In the genomic region with DNA sequence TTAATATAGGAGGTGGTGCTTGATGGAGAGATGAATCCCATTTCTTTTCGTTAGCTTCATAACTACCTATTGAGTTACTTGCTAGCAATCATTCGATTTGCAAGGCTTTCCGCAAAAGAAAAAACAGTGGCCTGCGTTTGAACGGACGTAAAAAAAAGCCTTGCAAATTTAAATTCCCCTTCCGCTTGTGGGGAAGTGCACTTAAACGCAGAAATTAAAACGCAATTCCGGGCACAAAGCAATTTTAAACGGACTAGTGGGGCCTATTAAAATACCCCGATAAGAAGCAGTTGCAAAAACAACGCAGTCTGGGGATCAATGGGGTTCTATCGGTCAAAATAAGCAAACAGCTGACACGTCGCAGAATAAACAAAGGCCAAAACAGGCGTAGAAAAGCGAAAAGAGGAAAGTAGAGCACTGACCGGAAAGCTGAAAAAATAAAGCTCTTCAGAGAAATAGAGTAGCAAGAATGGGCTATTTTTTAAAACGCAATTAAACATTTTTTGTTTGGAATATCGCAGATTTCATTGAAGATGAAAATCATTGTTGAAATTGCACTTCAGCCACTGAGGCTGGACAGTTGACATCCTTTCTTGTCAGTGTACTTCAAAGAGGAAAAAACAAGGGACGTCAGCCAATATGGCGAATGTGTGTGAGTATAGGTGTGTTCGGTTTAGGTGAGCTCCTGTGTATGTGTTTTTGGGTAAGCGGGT, we compare ENCODE assay signal across 1 fruit fly cellular context.
TF ChIP-seq lines count a peak whose summit lies in the region.

No protein-coding gene starts in this region.

TF ChIP-seq in whole organism, embryonic, 481 proteins besides CTCF, POLR2A, EP300 and RAD21 (continued from another document):
- TF ChIP-seq pan (optimal IDR thresholded peaks at IDR 0.05; lab: Kevin White, UChicago) (no peak), pan (GFP tag; optimal IDR thresholded peaks at IDR 0.05 in 1 of 2, IDR thresholded peaks at IDR 0.05 in 1 of 2) (peak in 1 of 2 experiments; percentile 27), p53 (GFP tag; optimal IDR thresholded peaks at IDR 0.05; lab: Kevin White, UChicago) (no peak), shn (GFP tag; optimal IDR thresholded peaks at IDR 0.05; lab: Kevin White, UChicago) (peak; percentile 9), ind (GFP tag; optimal IDR thresholded peaks at IDR 0.05; lab: Kevin White, UChicago) (peak; percentile 28), CG9727 (GFP tag; optimal IDR thresholded peaks at IDR 0.05; lab: Kevin White, UChicago) (peak; percentile 8), CG15011 (GFP tag; optimal IDR thresholded peaks at IDR 0.05; lab: Kevin White, UChicago) (no peak), CG18764 (GFP tag; optimal IDR thresholded peaks at IDR 0.05; lab: Kevin White, UChicago) (peak; percentile 31), CG12391 (tag; optimal IDR thresholded peaks at IDR 0.05; lab: Kevin White, UChicago) (no peak), Poxn (GFP tag; IDR thresholded peaks at IDR 0.05; lab: Robert Waterston, UW) (no peak), CG4707 (GFP tag; optimal IDR thresholded peaks at IDR 0.05; lab: Kevin White, UChicago) (no peak), lilli (GFP tag; optimal IDR thresholded peaks at IDR 0.05; lab: Kevin White, UChicago) (peak; percentile 13), CG1529 (GFP tag; optimal IDR thresholded peaks at IDR 0.05; lab: Kevin White, UChicago) (no peak), Hand (GFP tag; optimal IDR thresholded peaks at IDR 0.05; lab: Kevin White, UChicago) (no peak), Dad (GFP tag; optimal IDR thresholded peaks at IDR 0.05; lab: Kevin White, UChicago) (no peak), ap (GFP tag; IDR thresholded peaks at IDR 0.05; lab: Robert Waterston, UW) (no peak), bsh (GFP tag; optimal IDR thresholded peaks at IDR 0.05; lab: Kevin White, UChicago) (no peak), CG2678 (tag; optimal IDR thresholded peaks at IDR 0.05; lab: Kevin White, UChicago) (no peak), CG3838 (GFP tag; optimal IDR thresholded peaks at IDR 0.05; lab: Kevin White, UChicago) (no peak), Side (GFP tag; optimal IDR thresholded peaks at IDR 0.05; lab: Kevin White, UChicago) (peak; percentile 30), eyg (GFP tag; optimal IDR thresholded peaks at IDR 0.05; lab: Kevin White, UChicago) (peak; percentile 2), CG17612 (GFP tag; IDR thresholded peaks at IDR 0.05; lab: Robert Waterston, UW) (no peak), H2.0 (GFP tag; IDR thresholded peaks at IDR 0.05; lab: Robert Waterston, UW) (0 out of 2 replicates have a peak, but pooled peaks have one; percentile 11), E2f2 (GFP tag; IDR thresholded peaks at IDR 0.05; lab: Robert Waterston, UW) (no peak)
